ENCODE assay signal across 2 worm cellular contexts in the genomic region with DNA sequence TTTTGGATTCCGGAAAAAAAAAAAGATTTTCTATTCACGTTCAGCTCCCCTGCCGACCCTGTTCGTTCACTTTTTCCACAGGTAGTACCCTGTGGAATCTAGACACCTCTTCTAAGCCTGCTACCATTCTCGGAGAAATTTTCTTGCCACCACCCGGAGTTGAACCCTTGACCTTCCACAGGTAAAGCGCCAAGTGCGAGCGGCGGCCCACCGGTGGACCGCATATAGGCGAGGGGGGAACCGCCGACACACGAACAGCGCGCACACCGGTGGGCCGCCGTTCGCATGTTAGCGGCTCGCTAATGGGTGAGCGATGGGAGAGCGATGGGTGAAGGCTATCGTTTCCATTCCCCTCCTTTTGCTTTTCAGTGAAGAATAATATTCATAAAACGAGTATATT.
A peak's percentile ranks its signal among the peaks of the same experiment; 100 is the strongest.
TF ChIP-seq lines count a peak whose summit lies in the region.

No protein-coding gene starts in this region.

TF ChIP-seq in whole organism, L4 larva, 104 proteins besides CTCF, POLR2A, EP300 and RAD21:
- peak; percentile 88 for TF ChIP-seq set-16 (GFP tag; IDR thresholded peaks at IDR 0.05; lab: Robert Waterston, UW)
TF ChIP-seq in whole organism, L4 larva: peak in this region for 1; not testable (repeated sequence) for 103.

TF ChIP-seq in whole organism, young adult, 124 proteins besides CTCF, POLR2A, EP300 and RAD21:
- TF ChIP-seq madf-6 (GFP tag; IDR thresholded peaks at IDR 0.05; lab: Robert Waterston, UW) = peak; percentile 5; the same call in 1 of the 2 replicates
- peak; percentile 71; the same call in 1 of the 2 replicates for TF ChIP-seq egrh-3 (GFP tag; IDR thresholded peaks at IDR 0.05; lab: Robert Waterston, UW)
- 0 out of 2 replicates have a peak, but pooled peaks have one; percentile 54 for TF ChIP-seq F37B4.10 (GFP tag; IDR thresholded peaks at IDR 0.05; lab: Robert Waterston, UW)
